Worm (Caenorhabditis elegans) whole organism, L1 larva: ENCODE results near the gene lin-13.

ENCODE experiments used
- C04F5.9 ChIP-seq: sonication (generic microtip); optimal IDR thresholded peaks from 2 replicates; lab custom pipeline; 2016; ENCODE audit warnings: missing genetic modification characterization, missing compliant biosample characterization
- Y116A8C.19 ChIP-seq: sonication (generic microtip); optimal IDR thresholded peaks from 2 replicates; lab custom pipeline; 2016; ENCODE audit warnings: missing compliant biosample characterization, missing genetic modification characterization, borderline replicate concordance
- ama-1 ChIP-seq: fragments of 150-350 bp; optimal IDR thresholded peaks from 2 replicates; lab custom pipeline; 2014
- blmp-1 ChIP-seq: fragments of 150-350 bp; optimal IDR thresholded peaks from 2 replicates; lab custom pipeline; 2014; ENCODE audit warnings: missing biosample characterization, missing genetic modification characterization
- ceh-88 ChIP-seq: fragments of 200-800 bp; sonication (Bioruptor generic); IDR thresholded peaks from 2 replicates; pipeline ENCODE4 v1.3.6; 2022; ENCODE audit warnings: missing genetic modification characterization, missing compliant biosample characterization
- ces-1 ChIP-seq: fragments of 150-350 bp; optimal IDR thresholded peaks from 2 replicates; lab custom pipeline; 2014; ENCODE audit warnings: missing biosample characterization, missing genetic modification reagents, missing genetic modification characterization
- dpl-1 ChIP-seq, 3 experiments: fragments of 150-350 bp in 2 of 3; sonication (generic microtip) in 1 of 3; optimal IDR thresholded peaks; 2 replicates each; lab custom pipeline; 2014 to 2017; ENCODE audit warnings: missing biosample characterization in 3 of 3, missing genetic modification characterization in 3 of 3, missing genetic modification reagents in 3 of 3
- dsc-1 ChIP-seq: sonication (generic microtip); optimal IDR thresholded peaks from 2 replicates; lab custom pipeline; 2016; ENCODE audit warnings: mild to moderate bottlenecking, missing genetic modification characterization, missing compliant biosample characterization
- efl-1 ChIP-seq, 4 experiments: fragments of 150-350 bp; optimal IDR thresholded peaks in 3 of 4; peaks in 1 of 4; 1 replicate in 1 of 4; 2 replicates in 3 of 4; lab custom pipeline; 2014; ENCODE audit warnings: missing biosample characterization in 2 of 4, missing genetic modification characterization in 2 of 4, missing genetic modification reagents in 2 of 4
- efl-3 ChIP-seq: fragments of 200-800 bp; sonication (Bioruptor generic); optimal IDR thresholded peaks from 2 replicates; lab custom pipeline; 2018; ENCODE audit warnings: mild to moderate bottlenecking, missing genetic modification characterization, missing compliant biosample characterization
- egl-13 ChIP-seq: sonication (generic microtip); optimal IDR thresholded peaks from 2 replicates; lab custom pipeline; 2016; ENCODE audit warnings: missing genotype, missing genetic modification reagents, missing genetic modification characterization, missing compliant biosample characterization
- egl-27 ChIP-seq, 2 experiments: fragments of 150-350 bp in 1 of 2; sonication (generic microtip); optimal IDR thresholded peaks; 3 replicates each; lab custom pipeline; 2017 to 2018; ENCODE audit warnings: missing biosample characterization in 2 of 2, missing genetic modification characterization in 2 of 2, missing genetic modification reagents in 2 of 2
- fkh-10 ChIP-seq: sonication (generic microtip); optimal IDR thresholded peaks from 2 replicates; lab custom pipeline; 2017; ENCODE audit warnings: missing biosample characterization, missing genetic modification reagents, missing genetic modification characterization
- fkh-8 ChIP-seq: sonication (generic microtip); optimal IDR thresholded peaks from 2 replicates; lab custom pipeline; 2016; ENCODE audit warnings: mild to moderate bottlenecking, missing genetic modification characterization, missing compliant biosample characterization
- fos-1 ChIP-seq: fragments of 150-350 bp; optimal IDR thresholded peaks from 2 replicates; lab custom pipeline; 2014; ENCODE audit warnings: missing biosample characterization, missing genetic modification characterization
- hlh-17 ChIP-seq: fragments of 200-800 bp; sonication (Bioruptor generic); optimal IDR thresholded peaks from 2 replicates; lab custom pipeline; 2018; ENCODE audit warnings: missing genetic modification characterization, mild to moderate bottlenecking, missing compliant biosample characterization, moderate library complexity, borderline replicate concordance
- hlh-4 ChIP-seq: sonication (generic microtip); optimal IDR thresholded peaks from 2 replicates; lab custom pipeline; 2016; ENCODE audit warnings: mild to moderate bottlenecking, missing genetic modification characterization, missing compliant biosample characterization
- lin-14 ChIP-seq: fragments of 200-800 bp; sonication (Bioruptor generic); optimal IDR thresholded peaks from 2 replicates; lab custom pipeline; 2018; ENCODE audit warnings: mild to moderate bottlenecking, missing genetic modification characterization, moderate library complexity, missing compliant biosample characterization
- lir-3 ChIP-seq: sonication (generic microtip); optimal IDR thresholded peaks from 2 replicates; lab custom pipeline; 2016; ENCODE audit warnings: mild to moderate bottlenecking, missing genetic modification characterization, moderate library complexity, missing compliant biosample characterization; ENCODE audit not compliant: poor library complexity
- lsy-2 ChIP-seq, 2 experiments: fragments of 150-350 bp; optimal IDR thresholded peaks; 2 replicates each; lab custom pipeline; 2014; ENCODE audit warnings: missing biosample characterization in 2 of 2, missing genetic modification characterization in 2 of 2
- mdl-1 ChIP-seq, 2 experiments: fragments of 150-350 bp; optimal IDR thresholded peaks; 2 replicates each; lab custom pipeline; 2014 to 2017; ENCODE audit warnings: missing biosample characterization in 2 of 2, missing genetic modification characterization in 2 of 2, inconsistent platforms in 1 of 2
- mef-2 ChIP-seq: fragments of 150-350 bp; optimal IDR thresholded peaks from 2 replicates; lab custom pipeline; 2014; ENCODE audit warnings: missing biosample characterization, missing genetic modification characterization
- mep-1 ChIP-seq: fragments of 150-350 bp; optimal IDR thresholded peaks from 2 replicates; lab custom pipeline; 2014; ENCODE audit warnings: missing biosample characterization, missing genetic modification characterization
- nhr-12 ChIP-seq: sonication (generic microtip); optimal IDR thresholded peaks from 2 replicates; lab custom pipeline; 2017; ENCODE audit warnings: missing biosample characterization, missing genetic modification characterization
- nhr-19 ChIP-seq: fragments of 200-800 bp; sonication (Bioruptor generic); conservative IDR thresholded peaks from 2 replicates; pipeline ENCODE4 v1.3.6; 2022; ENCODE audit warnings: missing genetic modification characterization, missing compliant biosample characterization
- nhr-237 ChIP-seq: fragments of 150-350 bp; optimal IDR thresholded peaks from 2 replicates; lab custom pipeline; 2014; ENCODE audit warnings: missing biosample characterization, missing genetic modification characterization
- nhr-47 ChIP-seq: sonication (generic microtip); optimal IDR thresholded peaks from 2 replicates; lab custom pipeline; 2016; ENCODE audit warnings: mild to moderate bottlenecking, missing genetic modification characterization, moderate library complexity, missing compliant biosample characterization
- nhr-71 ChIP-seq: sonication (generic microtip); optimal IDR thresholded peaks from 2 replicates; lab custom pipeline; 2016; ENCODE audit warnings: mild to moderate bottlenecking, missing genetic modification characterization, moderate library complexity, missing compliant biosample characterization
- nhr-76 ChIP-seq: sonication (generic microtip); optimal IDR thresholded peaks from 2 replicates; lab custom pipeline; 2017; ENCODE audit warnings: missing biosample characterization, missing genetic modification characterization
- nhr-85 ChIP-seq: sonication (generic microtip); peaks from one replicate; lab custom pipeline; 2016; ENCODE audit warnings: missing genetic modification characterization, inconsistent platforms, missing compliant biosample characterization
- nhr-90 ChIP-seq: sonication (generic microtip); optimal IDR thresholded peaks from 2 replicates; lab custom pipeline; 2016; ENCODE audit warnings: mild to moderate bottlenecking, missing genetic modification characterization, missing compliant biosample characterization; ENCODE audit not compliant: poor library complexity
- pag-3 ChIP-seq: sonication (generic microtip); optimal IDR thresholded peaks from 2 replicates; lab custom pipeline; 2017; ENCODE audit warnings: missing genetic modification characterization, mild to moderate bottlenecking, missing compliant biosample characterization, antibody characterized with exemption, borderline replicate concordance; ENCODE audit not compliant: insufficient read depth
- pax-3 ChIP-seq: fragments of 200-800 bp; sonication (Bioruptor generic); optimal IDR thresholded peaks from 2 replicates; lab custom pipeline; 2018; ENCODE audit warnings: mild to moderate bottlenecking, missing genetic modification characterization, moderate library complexity, missing compliant biosample characterization
- rnt-1 ChIP-seq: sonication (generic microtip); optimal IDR thresholded peaks from 2 replicates; lab custom pipeline; 2016; ENCODE audit warnings: mild to moderate bottlenecking, missing genetic modification characterization, moderate library complexity, missing compliant biosample characterization
- skn-1 ChIP-seq: fragments of 150-350 bp; optimal IDR thresholded peaks from 2 replicates; lab custom pipeline; 2014; ENCODE audit warnings: missing biosample characterization, missing genetic modification characterization
- snu-23 ChIP-seq: sonication (generic microtip); optimal IDR thresholded peaks from 2 replicates; lab custom pipeline; 2016; ENCODE audit warnings: missing genetic modification characterization, missing compliant biosample characterization
- tbx-2 ChIP-seq: sonication (generic microtip); optimal IDR thresholded peaks from 2 replicates; lab custom pipeline; 2016; ENCODE audit warnings: missing genetic modification characterization, missing compliant biosample characterization
- unc-30 ChIP-seq: sonication (generic microtip); optimal IDR thresholded peaks from 2 replicates; lab custom pipeline; 2017; ENCODE audit warnings: missing biosample characterization, missing genetic modification characterization
- unc-98 ChIP-seq: fragments of 200-800 bp; sonication (Bioruptor generic); IDR thresholded peaks from 2 replicates; pipeline ENCODE4 v1.3.6; 2022; ENCODE audit warnings: missing genetic modification characterization, missing compliant biosample characterization
- vab-15 ChIP-seq: sonication (generic microtip); optimal IDR thresholded peaks from 2 replicates; lab custom pipeline; 2017; ENCODE audit warnings: missing genotype, mild to moderate bottlenecking, missing genetic modification characterization, missing compliant biosample characterization
- xbp-1 ChIP-seq: sonication (generic microtip); optimal IDR thresholded peaks from 2 replicates; lab custom pipeline; 2016; ENCODE audit warnings: missing genetic modification characterization, missing compliant biosample characterization
- zip-4 ChIP-seq: fragments of 200-800 bp; sonication (Bioruptor generic); optimal IDR thresholded peaks from 2 replicates; lab custom pipeline; 2018; ENCODE audit warnings: mild to moderate bottlenecking, missing genetic modification characterization, moderate library complexity, missing compliant biosample characterization
- ztf-11 ChIP-seq, 2 experiments: sonication (generic microtip); optimal IDR thresholded peaks; 2 replicates each; lab custom pipeline; 2016 to 2017; ENCODE audit warnings: missing genetic modification characterization in 2 of 2, missing biosample characterization in 1 of 2, missing compliant biosample characterization in 1 of 2
- ztf-4 ChIP-seq: fragments of 150-350 bp; optimal IDR thresholded peaks from 2 replicates; lab custom pipeline; 2014; ENCODE audit warnings: missing biosample characterization, missing genetic modification characterization

The lin-13 gene

ce11 chrIII:7728494-7728893 is 19.2 kb upstream of the lin-13 start (continued):
- no peak for TF ChIP-seq fkh-8 (tag; lab: Kevin White, UChicago)
- peak; percentile 63 for TF ChIP-seq mep-1 (tag; lab: Kevin White, UChicago)
- TF ChIP-seq lin-14 (GFP tag; lab: Kevin White, UChicago): peak; percentile 90
- TF ChIP-seq skn-1 (tag; lab: Kevin White, UChicago): peak; percentile 70
- peak; percentile 90 for TF ChIP-seq nhr-85 (tag; lab: Kevin White, UChicago)
- TF ChIP-seq tbx-2 (tag; lab: Kevin White, UChicago): peak; percentile 10
- no peak for TF ChIP-seq ztf-11 (tag; optimal IDR thresholded peaks at IDR 0.05; lab: Kevin White, UChicago)
- TF ChIP-seq rnt-1: peak; percentile 44
- peak; percentile 28 for TF ChIP-seq nhr-19
- no peak for TF ChIP-seq unc-98 (GFP tag; lab: Robert Waterston, UW)
- TF ChIP-seq mdl-1 (tag; optimal IDR thresholded peaks at IDR 0.05; lab: Kevin White, UChicago): peak in 1 of 2 experiments; percentile 5
- TF ChIP-seq fos-1: peak; percentile 23
- peak; percentile 1 for TF ChIP-seq lir-3 (tag; lab: Kevin White, UChicago)
- TF ChIP-seq blmp-1 (tag; lab: Kevin White, UChicago): peak; percentile 94
- TF ChIP-seq ces-1 (GFP tag; lab: Kevin White, UChicago): no peak
- no peak for TF ChIP-seq hlh-17 (GFP tag; lab: Kevin White, UChicago)
- peak in 1 of 2 experiments; percentile 63 for TF ChIP-seq egl-27 (tag; optimal IDR thresholded peaks at IDR 0.05; lab: Kevin White, UChicago)
- TF ChIP-seq nhr-90 (tag; lab: Kevin White, UChicago): peak; percentile 44
- peak; percentile 23 to 55 for TF ChIP-seq efl-1 (optimal IDR thresholded peaks at IDR 0.05; lab: Kevin White, UChicago)
- TF ChIP-seq efl-1 (GFP tag; optimal IDR thresholded peaks at IDR 0.05 in 1 of 2; lab: Kevin White, UChicago): peak in 1 of 2 experiments; percentile 83
- no peak for TF ChIP-seq hlh-4 (tag; lab: Kevin White, UChicago)
- peak; percentile 36 to 53 for TF ChIP-seq lsy-2 (tag; optimal IDR thresholded peaks at IDR 0.05; lab: Kevin White, UChicago)
- TF ChIP-seq ama-1 (lab: Kevin White, UChicago): peak; percentile 24
- TF ChIP-seq unc-30 (tag; lab: Kevin White, UChicago): no peak
- TF ChIP-seq zip-4 (GFP tag; lab: Kevin White, UChicago): peak; percentile 2
- TF ChIP-seq dpl-1 (GFP tag; optimal IDR thresholded peaks at IDR 0.05; lab: Kevin White, UChicago): peak; percentile 17 to 30 (median 29)
- TF ChIP-seq Y116A8C.19 (tag; lab: Kevin White, UChicago): no peak

DNA sequence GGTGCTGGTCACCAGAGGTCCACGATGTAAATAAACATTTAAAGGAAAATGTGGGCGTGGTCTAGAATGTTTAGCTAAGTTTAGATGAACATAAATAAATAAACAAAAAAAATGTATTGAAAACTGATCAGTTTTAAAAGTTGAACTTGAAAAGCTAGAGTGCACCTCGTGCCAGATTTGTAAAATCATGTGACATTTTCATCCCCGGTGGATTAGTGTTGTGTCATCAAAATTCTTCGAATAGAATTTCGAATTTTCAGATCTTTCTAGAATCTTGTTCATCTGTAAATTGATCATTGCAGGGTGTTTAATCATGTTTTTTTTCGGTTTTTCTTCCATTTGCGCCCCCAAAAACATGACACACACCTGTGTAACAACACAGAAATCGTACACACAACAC is 17.2 kb upstream of the lin-13 start:
- peak; percentile 16 for TF ChIP-seq snu-23
- TF ChIP-seq vab-15: no peak
- TF ChIP-seq hlh-4 (tag; lab: Kevin White, UChicago): no peak
- TF ChIP-seq nhr-47 (tag; lab: Kevin White, UChicago): peak; percentile 41
- no peak for TF ChIP-seq nhr-76
- no peak for TF ChIP-seq dpl-1 (GFP tag; optimal IDR thresholded peaks at IDR 0.05; lab: Kevin White, UChicago)
- peak; percentile 68 for TF ChIP-seq fkh-8 (tag; lab: Kevin White, UChicago)
- peak; percentile 42 for TF ChIP-seq nhr-71
- peak; percentile 62 for TF ChIP-seq dsc-1
- no peak for TF ChIP-seq zip-4 (GFP tag; lab: Kevin White, UChicago)
- peak; percentile 29 for TF ChIP-seq pax-3 (tag; lab: Kevin White, UChicago)

DNA sequence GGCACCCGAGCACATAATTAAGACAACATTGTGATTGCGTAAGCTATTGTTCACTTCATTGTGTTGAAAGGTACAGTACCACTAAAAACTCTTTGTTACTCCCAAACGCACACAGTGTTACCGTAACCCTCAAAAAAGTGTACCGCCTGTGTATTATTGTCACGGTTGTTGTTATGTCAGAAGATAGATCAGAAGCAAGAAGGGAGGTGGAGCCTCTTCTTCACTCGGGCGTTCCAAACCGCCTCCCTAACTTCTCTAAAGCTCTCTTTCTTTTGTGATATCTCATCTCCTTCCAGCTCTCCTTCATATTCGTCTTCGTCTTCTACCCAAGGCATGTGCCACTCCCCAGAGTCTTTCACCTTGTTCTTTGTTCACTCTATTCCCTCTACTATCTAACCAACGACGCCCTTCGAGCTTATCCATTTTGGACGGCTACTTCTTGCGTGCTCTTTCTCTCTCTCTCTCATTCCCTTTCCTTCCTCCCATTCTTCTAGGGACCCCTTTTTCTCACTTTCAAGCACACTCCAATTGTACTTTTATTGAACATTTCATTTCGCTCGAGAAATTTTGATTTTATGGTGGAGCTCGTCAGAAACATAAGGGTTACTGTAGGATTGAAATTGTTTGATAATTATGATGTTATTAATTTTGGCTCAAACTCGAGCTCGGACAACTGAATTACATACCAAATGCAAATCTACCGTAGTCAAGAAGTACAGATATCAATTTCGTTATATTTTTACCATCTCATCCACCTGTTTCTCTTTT is 16.4 kb upstream of the lin-13 start:
- TF ChIP-seq C04F5.9 (no peak), egl-13 (tag; lab: Kevin White, UChicago) (no peak), nhr-90 (tag; lab: Kevin White, UChicago) (no peak), efl-3 (no peak), nhr-237 (tag; lab: Kevin White, UChicago) (no peak), nhr-12 (tag; lab: Kevin White, UChicago) (no peak), fkh-10 (GFP tag; lab: Kevin White, UChicago) (peak; percentile 68), blmp-1 (tag; lab: Kevin White, UChicago) (no peak), xbp-1 (no peak), pag-3 (tag; lab: Kevin White, UChicago) (no peak), mef-2 (tag; lab: Kevin White, UChicago) (no peak), dsc-1 (no peak), nhr-71 (peak; percentile 9), vab-15 (no peak), efl-1 (optimal IDR thresholded peaks at IDR 0.05; lab: Kevin White, UChicago) (no peak), efl-1 (GFP tag; optimal IDR thresholded peaks at IDR 0.05 in 1 of 2; lab: Kevin White, UChicago) (peak in 1 of 2 experiments; percentile 63), lsy-2 (tag; optimal IDR thresholded peaks at IDR 0.05; lab: Kevin White, UChicago) (peak in 1 of 2 experiments; percentile 7), ceh-88 (no peak), ama-1 (lab: Kevin White, UChicago) (peak; percentile 49), fkh-8 (tag; lab: Kevin White, UChicago) (peak; percentile 42), ztf-4 (tag; lab: Kevin White, UChicago) (peak; percentile 18), skn-1 (tag; lab: Kevin White, UChicago) (no peak)
